Worm (Caenorhabditis elegans) whole organism, late embryonic: ENCODE measurements around the gene F46C3.7.
"Not testable (repeated sequence)": the region's sequence is repeated elsewhere in the genome, so short reads cannot be mapped to it uniquely, and the experiment has no call there.

Experiments
- F13H6.1 ChIP-seq: sonication (generic microtip); optimal IDR thresholded peaks from 2 replicates; lab custom pipeline; 2016; ENCODE audit warnings: missing genetic modification characterization, missing compliant biosample characterization
- K02D7.2 ChIP-seq: sonication (generic microtip); optimal IDR thresholded peaks from 2 replicates; lab custom pipeline; 2017; ENCODE audit warnings: mild to moderate bottlenecking, missing genetic modification characterization, missing compliant biosample characterization
- Y22D7AL.16 ChIP-seq: sonication (generic microtip); optimal IDR thresholded peaks from 2 replicates; lab custom pipeline; 2016; ENCODE audit warnings: missing genetic modification characterization, missing compliant biosample characterization
- ahr-1 ChIP-seq: sonication (generic microtip); optimal IDR thresholded peaks from 2 replicates; lab custom pipeline; 2016; ENCODE audit warnings: missing genetic modification characterization, missing compliant biosample characterization
- ama-1 ChIP-seq: fragments of 150-350 bp; optimal IDR thresholded peaks from 2 replicates; lab custom pipeline; 2014
- ceh-2 ChIP-seq: sonication (generic microtip); optimal IDR thresholded peaks from 2 replicates; lab custom pipeline; 2016; ENCODE audit warnings: missing genotype, missing genetic modification characterization, missing compliant biosample characterization
- ceh-22 ChIP-seq: sonication (generic microtip); optimal IDR thresholded peaks from 2 replicates; lab custom pipeline; 2017; ENCODE audit warnings: missing biosample characterization, missing genetic modification characterization
- ceh-34 ChIP-seq: sonication (generic microtip); optimal IDR thresholded peaks from 2 replicates; lab custom pipeline; 2016; ENCODE audit warnings: mild to moderate bottlenecking, missing genetic modification characterization, missing compliant biosample characterization
- ceh-6 ChIP-seq: fragments of 200-800 bp; sonication (Bioruptor generic); optimal IDR thresholded peaks from 2 replicates; lab custom pipeline; 2018; ENCODE audit warnings: mild to moderate bottlenecking, missing genetic modification characterization, missing compliant biosample characterization
- ceh-9 ChIP-seq: sonication (generic microtip); optimal IDR thresholded peaks from 2 replicates; lab custom pipeline; 2016; ENCODE audit warnings: mild to moderate bottlenecking, missing genetic modification characterization, inconsistent platforms, missing compliant biosample characterization
- dve-1 ChIP-seq: sonication (generic microtip); optimal IDR thresholded peaks from 2 replicates; lab custom pipeline; 2017; ENCODE audit warnings: antibody characterized with exemption, mild to moderate bottlenecking, missing genetic modification characterization, missing compliant biosample characterization
- elt-2 ChIP-seq: sonication (generic microtip); optimal IDR thresholded peaks from 2 replicates; lab custom pipeline; 2016; ENCODE audit warnings: missing genetic modification reagents, missing genetic modification characterization, missing compliant biosample characterization
- elt-4 ChIP-seq: sonication (generic microtip); optimal IDR thresholded peaks from 2 replicates; lab custom pipeline; 2016; ENCODE audit warnings: missing genetic modification characterization, missing compliant biosample characterization
- ets-4 ChIP-seq: sonication (generic microtip); optimal IDR thresholded peaks from 2 replicates; lab custom pipeline; 2016; ENCODE audit warnings: missing genetic modification characterization, missing compliant biosample characterization
- eyg-1 ChIP-seq: sonication (generic microtip); optimal IDR thresholded peaks from 2 replicates; lab custom pipeline; 2016; ENCODE audit warnings: missing genotype, missing genetic modification characterization, missing compliant biosample characterization
- fkh-10 ChIP-seq: fragments of 150-350 bp; optimal IDR thresholded peaks from 2 replicates; lab custom pipeline; 2014; ENCODE audit warnings: missing biosample characterization, missing genetic modification reagents, missing genetic modification characterization
- lim-6 ChIP-seq: sonication (generic microtip); optimal IDR thresholded peaks from 2 replicates; lab custom pipeline; 2016; ENCODE audit warnings: missing genetic modification characterization, missing compliant biosample characterization
- madf-2 ChIP-seq: sonication (generic microtip); optimal IDR thresholded peaks from 2 replicates; lab custom pipeline; 2017; ENCODE audit warnings: missing genetic modification characterization, missing compliant biosample characterization
- nfya-1 ChIP-seq: sonication (generic microtip); optimal IDR thresholded peaks from 2 replicates; lab custom pipeline; 2017; ENCODE audit warnings: missing genetic modification characterization, mild to moderate bottlenecking, missing compliant biosample characterization, antibody characterized with exemption, moderate library complexity
- nhr-232 ChIP-seq: sonication (generic microtip); optimal IDR thresholded peaks from 2 replicates; lab custom pipeline; 2016; ENCODE audit warnings: missing genetic modification characterization, missing compliant biosample characterization
- odd-2 ChIP-seq: sonication (generic microtip); optimal IDR thresholded peaks from 2 replicates; lab custom pipeline; 2017; ENCODE audit warnings: antibody characterized with exemption, mild to moderate bottlenecking, missing genetic modification characterization, missing compliant biosample characterization
- pat-9 ChIP-seq: fragments of 200-800 bp; sonication (Bioruptor generic); optimal IDR thresholded peaks from 2 replicates; lab custom pipeline; 2018; ENCODE audit warnings: mild to moderate bottlenecking, missing genetic modification characterization, moderate library complexity, missing compliant biosample characterization
- pax-1 ChIP-seq: fragments of 150-350 bp; optimal IDR thresholded peaks from 2 replicates; lab custom pipeline; 2014; ENCODE audit warnings: missing biosample characterization, missing genetic modification characterization
- pros-1 ChIP-seq: fragments of 150-350 bp; optimal IDR thresholded peaks from 2 replicates; lab custom pipeline; 2014; ENCODE audit warnings: missing biosample characterization, missing genetic modification reagents, missing genetic modification characterization
- rnt-1 ChIP-seq: sonication (generic microtip); optimal IDR thresholded peaks from 2 replicates; lab custom pipeline; 2016; ENCODE audit warnings: missing genetic modification characterization, missing compliant biosample characterization
- sdc-2 ChIP-seq: sonication (generic microtip); optimal IDR thresholded peaks from 2 replicates; lab custom pipeline; 2016; ENCODE audit warnings: missing genotype, missing genetic modification characterization, missing compliant biosample characterization
- sox-2 ChIP-seq: fragments of 200-800 bp; sonication (Bioruptor generic); IDR thresholded peaks from 2 replicates; pipeline ENCODE4 v1.3.6; 2022; ENCODE audit warnings: missing genetic modification reagents, missing genetic modification characterization, missing compliant biosample characterization
- tbx-2 ChIP-seq: sonication (generic microtip); optimal IDR thresholded peaks from 2 replicates; lab custom pipeline; 2016; ENCODE audit warnings: missing genetic modification characterization, missing compliant biosample characterization
- unc-42 ChIP-seq: sonication (generic microtip); optimal IDR thresholded peaks from 2 replicates; lab custom pipeline; 2016; ENCODE audit warnings: missing genotype, missing genetic modification characterization, missing compliant biosample characterization
- unc-86 ChIP-seq: sonication (generic microtip); optimal IDR thresholded peaks from 2 replicates; lab custom pipeline; 2016; ENCODE audit warnings: missing genetic modification characterization, missing compliant biosample characterization
- ztf-16 ChIP-seq: sonication (generic microtip); optimal IDR thresholded peaks from 2 replicates; lab custom pipeline; 2017; ENCODE audit warnings: missing genetic modification characterization, missing compliant biosample characterization

Gene F46C3.7

ce11 chrX:11439740-11440139 is at the start of gene F46C3.7:
Gene F46C3.7 (plus strand): TSS chrX:11440040.
- not testable (repeated sequence) for TF ChIP-seq ets-4, sdc-2, ceh-2 (tag; lab: Kevin White, UChicago)
- TF ChIP-seq, all 69 proteins: peak for 0; not testable (repeated sequence) for 69

DNA sequence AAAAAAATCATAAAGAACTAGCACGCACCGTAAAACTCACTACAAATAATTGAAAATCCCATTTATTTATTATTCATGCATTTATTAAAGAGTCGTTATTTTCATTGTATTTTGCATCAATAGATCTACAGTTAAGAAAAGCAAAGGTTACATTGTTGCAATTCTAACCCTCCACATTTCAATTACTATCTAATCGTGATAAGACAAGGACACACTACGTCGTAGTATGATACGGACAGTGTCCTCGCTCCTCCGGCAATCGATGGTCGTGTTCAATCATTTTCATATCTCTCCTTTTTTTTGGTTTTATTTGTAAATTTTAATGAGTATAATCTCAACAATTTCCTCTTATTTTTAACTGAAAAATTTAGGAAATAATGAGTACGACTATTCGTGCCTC is 46.9 kb upstream of the F46C3.7 start, which contains the start of gene prx-12:
Gene prx-12, plus strand, starts transcription at position 371 of the 400 bp plus-strand sequence.
- TF ChIP-seq elt-2 (tag; lab: Kevin White, UChicago): peak; percentile 52
- TF ChIP-seq K02D7.2 (tag; lab: Kevin White, UChicago): no peak

- TF ChIP-seq pat-9 (tag; lab: Kevin White, UChicago) (no peak), ceh-6 (GFP tag; lab: Kevin White, UChicago) (no peak), odd-2 (tag; lab: Kevin White, UChicago) (no peak), ceh-9 (tag; lab: Kevin White, UChicago) (no peak), lim-6 (tag; lab: Kevin White, UChicago) (no peak), nhr-232 (no peak), ztf-16 (no peak), sox-2 (GFP tag; lab: Robert Waterston, UW) (no peak)
Measured at ce11 chrX:11400467-11401184, 39.2 kb upstream of the F46C3.7 start.

- TF ChIP-seq unc-42 (tag; lab: Kevin White, UChicago) (peak; percentile 73), pros-1 (no peak), madf-2 (tag; lab: Kevin White, UChicago) (no peak), elt-4 (tag; lab: Kevin White, UChicago) (no peak), unc-86 (tag; lab: Kevin White, UChicago) (no peak)
- TF ChIP-seq, all 69 proteins: peak for 1
Measured at ce11 chrX:11405908-11406307, 33.9 kb upstream of the F46C3.7 start, which contains the start of gene slo-2. Gene slo-2 (minus strand): TSS chrX:11405931.

ce11 chrX:11406784-11407183 is 33.1 kb upstream of the F46C3.7 start:
- no peak for TF ChIP-seq Y22D7AL.16
- TF ChIP-seq fkh-10 (GFP tag; lab: Kevin White, UChicago): no peak
- TF ChIP-seq tbx-2 (tag; lab: Kevin White, UChicago): no peak
- TF ChIP-seq pax-1 (tag; lab: Kevin White, UChicago): no peak
- no peak for TF ChIP-seq eyg-1 (tag; lab: Kevin White, UChicago)
- no peak for TF ChIP-seq sox-2 (GFP tag; lab: Robert Waterston, UW)
- no peak for TF ChIP-seq dve-1 (tag; lab: Kevin White, UChicago)
- TF ChIP-seq unc-42 (tag; lab: Kevin White, UChicago): no peak
- no peak for TF ChIP-seq ceh-34 (tag; lab: Kevin White, UChicago)
- no peak for TF ChIP-seq ceh-2 (tag; lab: Kevin White, UChicago)
- no peak for TF ChIP-seq lim-6 (tag; lab: Kevin White, UChicago)
- TF ChIP-seq ceh-9 (tag; lab: Kevin White, UChicago): no peak
- TF ChIP-seq nfya-1: no peak
- TF ChIP-seq K02D7.2 (tag; lab: Kevin White, UChicago): no peak
- TF ChIP-seq F13H6.1 (tag; lab: Kevin White, UChicago): no peak
- no peak for TF ChIP-seq rnt-1 (tag; lab: Kevin White, UChicago)
- no peak for TF ChIP-seq ama-1 (lab: Kevin White, UChicago)
- no peak for TF ChIP-seq ceh-22
- TF ChIP-seq ahr-1 (tag; lab: Kevin White, UChicago): no peak
- TF ChIP-seq, all 69 proteins: peak for 0
